In the genomic region with DNA sequence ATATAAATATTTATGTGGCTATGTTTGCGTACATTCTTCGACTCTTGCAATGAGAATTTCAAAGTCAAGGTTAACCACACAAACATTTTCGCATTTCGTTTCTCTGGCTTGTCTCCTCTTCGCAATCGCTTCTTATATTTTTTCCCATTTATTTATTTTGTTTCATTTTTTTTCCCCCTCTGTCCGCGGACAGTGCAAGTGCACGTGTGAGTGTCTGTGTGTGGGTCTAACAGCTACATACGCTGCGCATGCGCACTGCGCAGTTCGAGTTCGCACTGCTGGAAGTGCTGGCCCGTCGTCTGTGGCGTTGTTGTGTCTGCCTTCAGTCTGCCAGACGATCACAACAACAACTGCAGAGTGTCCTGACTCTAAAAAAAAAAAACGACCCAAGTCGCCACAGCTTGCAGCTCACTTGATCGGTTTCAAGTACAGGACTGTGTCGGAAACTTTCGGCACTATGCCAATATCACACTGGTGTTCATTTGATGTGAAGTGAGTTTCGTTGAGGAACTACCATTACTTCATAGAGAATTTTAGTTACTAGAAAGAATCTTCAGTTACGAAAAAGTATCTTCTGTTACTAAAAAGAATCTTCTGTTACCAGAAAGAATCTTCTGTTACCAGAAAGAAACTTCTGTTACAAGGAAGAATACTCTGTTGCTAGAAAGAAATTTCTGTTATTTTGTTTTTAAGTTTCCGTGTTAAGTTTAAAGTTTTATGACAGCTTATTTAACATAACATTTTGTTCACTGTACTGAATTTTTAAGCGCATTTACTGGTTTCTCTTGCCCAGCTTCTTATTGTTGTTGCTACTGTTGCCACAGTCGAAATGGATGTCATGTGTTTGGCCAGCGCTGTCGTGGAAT, we compare ENCODE assay signal across 4 fruit fly cellular contexts.
TF ChIP-seq lines count a peak whose summit lies in the region.

No protein-coding gene starts in this region.

- no peak for TF ChIP-seq CTCF in whole organism, embryonic (GFP tag; optimal IDR thresholded peaks at IDR 0.05; lab: Kevin White, UChicago)

TF ChIP-seq in whole organism, embryonic, 481 proteins besides CTCF, POLR2A, EP300 and RAD21 (continues in another document):
- TF ChIP-seq dimm (GFP tag; IDR thresholded peaks at IDR 0.05; lab: Robert Waterston, UW) (no peak), sens (GFP tag; lab: Kevin White, UChicago) (peak; percentile 11), CG7839 (tag; optimal IDR thresholded peaks at IDR 0.05; lab: Kevin White, UChicago) (no peak), cad (GFP tag; optimal IDR thresholded peaks at IDR 0.05; lab: Kevin White, UChicago) (no peak), Ssrp (tag; optimal IDR thresholded peaks at IDR 0.05; lab: Kevin White, UChicago) (no peak), CG12391 (tag; optimal IDR thresholded peaks at IDR 0.05; lab: Kevin White, UChicago) (no peak), Deaf1 (tag; optimal IDR thresholded peaks at IDR 0.05; lab: Kevin White, UChicago) (no peak), ap (GFP tag; IDR thresholded peaks at IDR 0.05; lab: Robert Waterston, UW) (no peak), CG17328 (GFP tag; IDR thresholded peaks at IDR 0.05; lab: Robert Waterston, UW) (no peak), corto (GFP tag; optimal IDR thresholded peaks at IDR 0.05; lab: Kevin White, UChicago) (peak; percentile 8), CG4854 (GFP tag; optimal IDR thresholded peaks at IDR 0.05; lab: Kevin White, UChicago) (no peak), Optix (GFP tag; IDR thresholded peaks at IDR 0.05; lab: Robert Waterston, UW) (no peak), mld (GFP tag; IDR thresholded peaks at IDR 0.05; lab: Robert Waterston, UW; ENCODE audit: partially characterized antibody) (0 out of 3 replicates have a peak, but pooled peaks have one; percentile 6), lov (optimal IDR thresholded peaks at IDR 0.05; lab: Kevin White, UChicago) (no peak), lov (GFP tag; IDR thresholded peaks at IDR 0.05; lab: Robert Waterston, UW) (0 out of 3 replicates have a peak, but pooled peaks have one; percentile 21), CG4820 (GFP tag; optimal IDR thresholded peaks at IDR 0.05; lab: Kevin White, UChicago) (no peak), chif (GFP tag; optimal IDR thresholded peaks at IDR 0.05; lab: Kevin White, UChicago) (no peak), Xrp1 (GFP tag; IDR thresholded peaks at IDR 0.05; lab: Robert Waterston, UW) (no peak), cg (GFP tag; optimal IDR thresholded peaks at IDR 0.05; lab: Kevin White, UChicago) (peak; percentile 2), lola (GFP tag; optimal IDR thresholded peaks at IDR 0.05; lab: Kevin White, UChicago) (no peak), mam (GFP tag; optimal IDR thresholded peaks at IDR 0.05; lab: Kevin White, UChicago) (no peak)

TF ChIP-seq in whole organism, prepupa, 60 proteins besides CTCF, POLR2A, EP300 and RAD21 (continues in another document):
- TF ChIP-seq Hr4 (GFP tag; optimal IDR thresholded peaks at IDR 0.05; lab: Kevin White, UChicago) (peak; percentile 57), fd59A (GFP tag; optimal IDR thresholded peaks at IDR 0.05; lab: Kevin White, UChicago) (no peak), dsx (GFP tag; optimal IDR thresholded peaks at IDR 0.05; lab: Kevin White, UChicago; ENCODE audit: poor library complexity, severe bottlenecking) (peak; percentile 33), Eip78C (GFP tag; lab: Kevin White, UChicago) (peak; percentile 75), Smox (GFP tag; optimal IDR thresholded peaks at IDR 0.05; lab: Kevin White, UChicago) (peak; percentile 4), net (GFP tag; optimal IDR thresholded peaks at IDR 0.05; lab: Kevin White, UChicago) (peak; percentile 2), CG9139 (GFP tag; optimal IDR thresholded peaks at IDR 0.05; lab: Kevin White, UChicago) (peak; percentile 37), CG6163 (GFP tag; IDR thresholded peaks at IDR 0.05; lab: Robert Waterston, UW) (peak; percentile 57; the same call in 1 of the 3 replicates), cyc (GFP tag; optimal IDR thresholded peaks at IDR 0.05; lab: Kevin White, UChicago) (no peak), Sox14 (GFP tag; optimal IDR thresholded peaks at IDR 0.05; lab: Kevin White, UChicago) (peak; percentile 11), pdm3 (GFP tag; optimal IDR thresholded peaks at IDR 0.05; lab: Kevin White, UChicago) (peak; percentile 15), Sox15 (GFP tag; optimal IDR thresholded peaks at IDR 0.05; lab: Kevin White, UChicago) (no peak), CG34406 (GFP tag; optimal IDR thresholded peaks at IDR 0.05; lab: Kevin White, UChicago) (peak; percentile 18), achi (GFP tag; optimal IDR thresholded peaks at IDR 0.05; lab: Kevin White, UChicago) (peak; percentile 13), Sox102F (GFP tag; optimal IDR thresholded peaks at IDR 0.05; lab: Kevin White, UChicago) (peak; percentile 28), CG11902 (GFP tag; optimal IDR thresholded peaks at IDR 0.05; lab: Kevin White, UChicago) (no peak), CG32006 (GFP tag; optimal IDR thresholded peaks at IDR 0.05; lab: Kevin White, UChicago) (no peak), spab (GFP tag; optimal IDR thresholded peaks at IDR 0.05; lab: Kevin White, UChicago) (peak; percentile 14), svp (GFP tag; lab: Kevin White, UChicago) (peak; percentile 58), Met (GFP tag; optimal IDR thresholded peaks at IDR 0.05; lab: Kevin White, UChicago) (peak; percentile 24)

TF ChIP-seq in whole organism, pupa, 21 proteins besides CTCF, POLR2A, EP300 and RAD21:
- TF ChIP-seq Snoo (tag; optimal IDR thresholded peaks at IDR 0.05; lab: Kevin White, UChicago) (peak; percentile 38), CG32121 (GFP tag; IDR thresholded peaks at IDR 0.05; lab: Robert Waterston, UW) (0 out of 2 replicates have a peak, but pooled peaks have one; percentile 19), CG15710 (tag; optimal IDR thresholded peaks at IDR 0.05; lab: Kevin White, UChicago) (peak; percentile 24), EcR (GFP tag; optimal IDR thresholded peaks at IDR 0.05; lab: Kevin White, UChicago) (peak; percentile 59), Pif1B (GFP tag; optimal IDR thresholded peaks at IDR 0.05; lab: Kevin White, UChicago) (no peak), rn (GFP tag; IDR thresholded peaks at IDR 0.05; lab: Robert Waterston, UW) (no peak), CG10348 (GFP tag; IDR thresholded peaks at IDR 0.05; lab: Robert Waterston, UW) (no peak), CG34367 (tag; optimal IDR thresholded peaks at IDR 0.05; lab: Kevin White, UChicago) (no peak), D1 (tag; optimal IDR thresholded peaks at IDR 0.05; lab: Kevin White, UChicago) (no peak), CG8159 (tag; optimal IDR thresholded peaks at IDR 0.05; lab: Kevin White, UChicago) (no peak), CG9948 (tag; optimal IDR thresholded peaks at IDR 0.05; lab: Kevin White, UChicago) (no peak), CG17806 (tag; optimal IDR thresholded peaks at IDR 0.05; lab: Kevin White, UChicago) (no peak), CG14655 (GFP tag; optimal IDR thresholded peaks at IDR 0.05; lab: Kevin White, UChicago) (no peak), gl (tag; optimal IDR thresholded peaks at IDR 0.05; lab: Kevin White, UChicago) (peak; percentile 36), CG4496 (GFP tag; IDR thresholded peaks at IDR 0.05; lab: Robert Waterston, UW) (peak; percentile 79), CG8301 (tag; optimal IDR thresholded peaks at IDR 0.05; lab: Kevin White, UChicago) (no peak), Ets98B (GFP tag; IDR thresholded peaks at IDR 0.05; lab: Robert Waterston, UW) (no peak; the same call in 1 of the 2 replicates), fd96Ca (GFP tag; IDR thresholded peaks at IDR 0.05; lab: Robert Waterston, UW) (no peak), CG13204 (GFP tag; optimal IDR thresholded peaks at IDR 0.05; lab: Kevin White, UChicago) (peak; percentile 70), CG12605 (GFP tag; IDR thresholded peaks at IDR 0.05; lab: Robert Waterston, UW) (no peak), Pif1A (GFP tag; optimal IDR thresholded peaks at IDR 0.05; lab: Kevin White, UChicago) (no peak)

TF ChIP-seq in whole organism, wandering third instar larva, 38 proteins besides CTCF, POLR2A, EP300 and RAD21 (continues in another document):
- TF ChIP-seq CG9705 (GFP tag; optimal IDR thresholded peaks at IDR 0.05; lab: Kevin White, UChicago) = no peak
- peak in 1 of 2 experiments; percentile 35 for TF ChIP-seq foxo (GFP tag; optimal IDR thresholded peaks at IDR 0.05; lab: Kevin White, UChicago)
- peak; percentile 34 for TF ChIP-seq OdsH (GFP tag; optimal IDR thresholded peaks at IDR 0.05; lab: Kevin White, UChicago)
- TF ChIP-seq GATAd (GFP tag; optimal IDR thresholded peaks at IDR 0.05; lab: Kevin White, UChicago) = no peak
- no peak for TF ChIP-seq sv (GFP tag; optimal IDR thresholded peaks at IDR 0.05; lab: Kevin White, UChicago)
- TF ChIP-seq woc (GFP tag; optimal IDR thresholded peaks at IDR 0.05; lab: Kevin White, UChicago) = peak; percentile 70
- no peak for TF ChIP-seq brk (GFP tag; optimal IDR thresholded peaks at IDR 0.05; lab: Kevin White, UChicago)
- TF ChIP-seq Vsx2 (GFP tag; optimal IDR thresholded peaks at IDR 0.05; lab: Kevin White, UChicago; ENCODE audit: partially characterized antibody) = no peak
- no peak for TF ChIP-seq Myc (optimal IDR thresholded peaks at IDR 0.05; lab: Kevin White, UChicago)
- TF ChIP-seq fru (GFP tag; optimal IDR thresholded peaks at IDR 0.05; lab: Kevin White, UChicago) = peak; percentile 65
- TF ChIP-seq Hnf4 (GFP tag; optimal IDR thresholded peaks at IDR 0.05; lab: Kevin White, UChicago) = no peak
- no peak for TF ChIP-seq Dif (GFP tag; optimal IDR thresholded peaks at IDR 0.05; lab: Kevin White, UChicago; ENCODE audit: partially characterized antibody)
- TF ChIP-seq CrebA (GFP tag; optimal IDR thresholded peaks at IDR 0.05; lab: Kevin White, UChicago; ENCODE audit: borderline replicate concordance) = no peak
- TF ChIP-seq ey (GFP tag; optimal IDR thresholded peaks at IDR 0.05; lab: Kevin White, UChicago) = peak; percentile 54
- peak; percentile 73 for TF ChIP-seq psq (GFP tag; optimal IDR thresholded peaks at IDR 0.05; lab: Kevin White, UChicago)
- TF ChIP-seq sage (GFP tag; optimal IDR thresholded peaks at IDR 0.05; lab: Kevin White, UChicago) = no peak
- TF ChIP-seq pan (optimal IDR thresholded peaks at IDR 0.05; lab: Kevin White, UChicago) = no peak
- no peak for TF ChIP-seq usp (GFP tag; optimal IDR thresholded peaks at IDR 0.05; lab: Kevin White, UChicago)
- TF ChIP-seq Mio (GFP tag; optimal IDR thresholded peaks at IDR 0.05; lab: Kevin White, UChicago) = no peak
- no peak for TF ChIP-seq Dfd (GFP tag; optimal IDR thresholded peaks at IDR 0.05; lab: Kevin White, UChicago)
- peak; percentile 28 for TF ChIP-seq tai (GFP tag; optimal IDR thresholded peaks at IDR 0.05; lab: Kevin White, UChicago)
- TF ChIP-seq jim (GFP tag; optimal IDR thresholded peaks at IDR 0.05; lab: Kevin White, UChicago) = peak; percentile 16
- TF ChIP-seq lola (GFP tag; optimal IDR thresholded peaks at IDR 0.05; lab: Kevin White, UChicago) = no peak
- TF ChIP-seq br (GFP tag; optimal IDR thresholded peaks at IDR 0.05; lab: Kevin White, UChicago) = no peak
- no peak for TF ChIP-seq Jra (GFP tag; optimal IDR thresholded peaks at IDR 0.05; lab: Kevin White, UChicago)
- no peak for TF ChIP-seq Rel (GFP tag; optimal IDR thresholded peaks at IDR 0.05; lab: Kevin White, UChicago)
- no peak for TF ChIP-seq Rel (tag; optimal IDR thresholded peaks at IDR 0.05; lab: Kevin White, UChicago)
- TF ChIP-seq N (GFP tag; optimal IDR thresholded peaks at IDR 0.05; lab: Kevin White, UChicago) = no peak
